Worm (Caenorhabditis elegans): ENCODE measurements around the gene sru-18.

- TF ChIP-seq C08G9.2 (tag; optimal IDR thresholded peaks at IDR 0.05) (no peak), pat-9 (tag; optimal IDR thresholded peaks at IDR 0.05) (no peak), pha-4 (tag; optimal IDR thresholded peaks at IDR 0.05) (no peak), tbx-7 (tag; optimal IDR thresholded peaks at IDR 0.05) (no peak), che-1 (tag; optimal IDR thresholded peaks at IDR 0.05) (no peak), mec-3 (tag; optimal IDR thresholded peaks at IDR 0.05; ENCODE audit: borderline replicate concordance) (no peak), sox-4 (tag; optimal IDR thresholded peaks at IDR 0.05) (no peak), hlh-6 (tag; optimal IDR thresholded peaks at IDR 0.05) (no peak), K09A11.1 (tag; optimal IDR thresholded peaks at IDR 0.05; ENCODE audit: insufficient read depth) (no peak), ama-1 (optimal IDR thresholded peaks at IDR 0.05) (no peak), pqm-1 (tag; optimal IDR thresholded peaks at IDR 0.05) (no peak), unc-55 (GFP tag; optimal IDR thresholded peaks at IDR 0.05) (no peak), hlh-8 (tag; optimal IDR thresholded peaks at IDR 0.05) (no peak), tbx-2 (tag; optimal IDR thresholded peaks at IDR 0.05) (no peak)
These were observed 49.9 kb downstream of the sru-18 start for ce11 chrIV:12551944-12552343.
